Worm (Caenorhabditis elegans): ENCODE measurements around the gene dot-1.2.

The dot-1.2 gene

ce11 chrX:11896708-11897107, 27.5 kb upstream of the dot-1.2 start:
- TF ChIP-seq rnt-1 (tag; optimal IDR thresholded peaks at IDR 0.05) (no peak), syd-9 (tag; optimal IDR thresholded peaks at IDR 0.05) (no peak), ceh-30 (tag; optimal IDR thresholded peaks at IDR 0.05) (no peak), ttx-3 (tag; optimal IDR thresholded peaks at IDR 0.05) (no peak), C38D4.7 (GFP tag; optimal IDR thresholded peaks at IDR 0.05) (no peak), hlh-30 (tag; optimal IDR thresholded peaks at IDR 0.05; ENCODE audit: insufficient read depth) (no peak), F13H6.1 (tag; optimal IDR thresholded peaks at IDR 0.05) (no peak), unc-42 (tag; optimal IDR thresholded peaks at IDR 0.05) (no peak), pax-1 (tag; optimal IDR thresholded peaks at IDR 0.05) (no peak), dmd-4 (tag; optimal IDR thresholded peaks at IDR 0.05; ENCODE audit: borderline replicate concordance) (no peak), npax-4 (tag; optimal IDR thresholded peaks at IDR 0.05) (no peak), pha-2 (tag; optimal IDR thresholded peaks at IDR 0.05) (no peak), Y22D7AL.16 (tag; optimal IDR thresholded peaks at IDR 0.05) (no peak), hlh-15 (tag; optimal IDR thresholded peaks at IDR 0.05) (no peak), nhr-232 (tag; optimal IDR thresholded peaks at IDR 0.05) (no peak), elt-4 (tag; optimal IDR thresholded peaks at IDR 0.05) (no peak), pat-9 (tag; optimal IDR thresholded peaks at IDR 0.05) (no peak), ceh-24 (tag; optimal IDR thresholded peaks at IDR 0.05) (no peak), unc-55 (GFP tag; optimal IDR thresholded peaks at IDR 0.05) (no peak), mec-3 (tag; optimal IDR thresholded peaks at IDR 0.05; ENCODE audit: borderline replicate concordance) (no peak)

- no peak for TF ChIP-seq ama-1 (optimal IDR thresholded peaks at IDR 0.05)
- TF ChIP-seq K02D7.2 (tag; optimal IDR thresholded peaks at IDR 0.05) = no peak
- no peak for TF ChIP-seq ceh-48 (tag; optimal IDR thresholded peaks at IDR 0.05)
Observed at ce11 chrX:11892328-11892727, 23.2 kb upstream of the dot-1.2 start, which contains the start of gene Y62H9A.8. Y62H9A.8 (minus strand) TSS chrX:11892428.

ce11 chrX:11885577-11885976, 16.4 kb upstream of the dot-1.2 start, which contains the start of gene Y62H9A.7:
Y62H9A.7 (minus strand) TSS chrX:11885677.
- TF ChIP-seq hlh-6 (tag; optimal IDR thresholded peaks at IDR 0.05) (no peak), ceh-34 (tag; optimal IDR thresholded peaks at IDR 0.05) (no peak), lin-11 (tag; optimal IDR thresholded peaks at IDR 0.05) (no peak), elt-2 (tag; optimal IDR thresholded peaks at IDR 0.05) (no peak), pqm-1 (tag; optimal IDR thresholded peaks at IDR 0.05) (no peak), pha-2 (tag; optimal IDR thresholded peaks at IDR 0.05) (no peak), lim-6 (tag; optimal IDR thresholded peaks at IDR 0.05) (no peak), ceh-45 (GFP tag; IDR thresholded peaks at IDR 0.05) (no peak), Y22D7AL.16 (tag; optimal IDR thresholded peaks at IDR 0.05) (no peak), elt-4 (tag; optimal IDR thresholded peaks at IDR 0.05) (no peak), sox-4 (tag; optimal IDR thresholded peaks at IDR 0.05) (no peak), unc-3 (GFP tag; conservative IDR thresholded peaks at IDR 0.05) (no peak), unc-3 (tag; optimal IDR thresholded peaks at IDR 0.05) (no peak), ceh-19 (GFP tag; optimal IDR thresholded peaks at IDR 0.05) (no peak), dve-1 (tag; optimal IDR thresholded peaks at IDR 0.05) (no peak), K09A11.1 (tag; optimal IDR thresholded peaks at IDR 0.05; ENCODE audit: insufficient read depth) (no peak), ceh-2 (tag; optimal IDR thresholded peaks at IDR 0.05) (no peak), ahr-1 (tag; optimal IDR thresholded peaks at IDR 0.05) (no peak), pha-4 (tag; optimal IDR thresholded peaks at IDR 0.05) (no peak), ceh-30 (tag; optimal IDR thresholded peaks at IDR 0.05) (no peak), gmeb-2 (tag; optimal IDR thresholded peaks at IDR 0.05) (no peak)

All from whole organism, late embryonic.